Fruit fly (Drosophila melanogaster): ENCODE measurements around the gene Afti.

Gene Afti

DNA sequence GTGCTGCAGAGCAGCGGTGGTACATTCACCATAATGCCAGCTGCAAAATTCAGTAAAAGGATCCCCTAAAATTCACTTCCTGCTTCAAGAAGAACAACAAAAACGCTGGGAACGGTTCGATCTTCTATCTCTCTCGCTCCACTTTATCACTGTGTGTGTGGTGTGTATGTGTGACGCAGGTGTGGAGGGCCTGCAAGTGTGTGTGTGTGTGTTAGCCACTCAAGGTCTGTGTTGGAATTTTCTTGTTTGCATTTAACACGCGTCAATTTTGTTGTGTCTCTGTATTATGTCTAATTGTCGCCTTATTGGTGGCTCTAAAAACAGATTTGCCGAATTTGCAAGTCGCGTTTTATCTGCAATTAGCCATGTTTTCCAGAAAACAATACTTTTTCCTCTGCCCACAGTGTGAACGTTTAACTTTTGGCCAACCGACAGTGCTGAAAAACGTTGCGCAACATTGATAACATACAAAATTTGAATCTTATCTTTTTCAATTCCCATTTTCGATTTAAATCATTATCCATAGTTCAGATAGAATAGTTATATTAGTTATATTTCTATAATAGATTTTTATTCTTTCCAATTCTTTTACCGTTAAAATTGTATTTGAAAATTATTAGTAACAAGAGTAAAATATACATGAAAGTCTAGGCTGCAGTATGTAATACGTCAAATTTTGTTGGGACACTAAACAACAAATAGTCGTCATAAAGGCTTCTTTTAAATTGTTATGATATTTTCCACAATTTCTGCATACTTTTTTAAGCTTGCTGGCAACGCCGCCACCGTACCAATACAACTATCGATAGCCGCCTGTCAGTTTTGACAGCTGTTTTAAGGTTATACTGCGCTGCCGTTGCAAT, at the start of gene Afti, which contains the start of gene ATPsynE (continued):
- TF ChIP-seq CG14050 (GFP tag; IDR thresholded peaks at IDR 0.05) (peak; percentile 40; the same call in 1 of the 3 replicates), lov (optimal IDR thresholded peaks at IDR 0.05) (no peak), lov (GFP tag; IDR thresholded peaks at IDR 0.05) (no peak), Atf-2 (GFP tag; optimal IDR thresholded peaks at IDR 0.05) (peak; percentile 40), CG10147 (GFP tag; optimal IDR thresholded peaks at IDR 0.05) (peak; percentile 41), Deaf1 (tag; optimal IDR thresholded peaks at IDR 0.05) (no peak), tll (GFP tag; optimal IDR thresholded peaks at IDR 0.05) (no peak), Sin3A (optimal IDR thresholded peaks at IDR 0.05) (peak; percentile 53), CG18764 (GFP tag; optimal IDR thresholded peaks at IDR 0.05) (peak; percentile 71), p53 (GFP tag; optimal IDR thresholded peaks at IDR 0.05) (peak; percentile 48), CoRest (tag; optimal IDR thresholded peaks at IDR 0.05) (peak; percentile 79), CG7786 (GFP tag; optimal IDR thresholded peaks at IDR 0.05) (peak; percentile 64), C15 (GFP tag; IDR thresholded peaks at IDR 0.05) (no peak), CG2875 (GFP tag; optimal IDR thresholded peaks at IDR 0.05) (no peak), Mes4 (GFP tag; optimal IDR thresholded peaks at IDR 0.05) (peak; percentile 43), Myb (GFP tag; optimal IDR thresholded peaks at IDR 0.05) (peak; percentile 65), sr (GFP tag; IDR thresholded peaks at IDR 0.05) (no peak), CG15601 (tag; optimal IDR thresholded peaks at IDR 0.05) (peak; percentile 60), CrebB (tag; optimal IDR thresholded peaks at IDR 0.05) (no peak), Neu2 (GFP tag; optimal IDR thresholded peaks at IDR 0.05; ENCODE audit: borderline replicate concordance) (no peak), Mad (GFP tag; optimal IDR thresholded peaks at IDR 0.05) (peak; percentile 58), sug (tag; optimal IDR thresholded peaks at IDR 0.05) (peak; percentile 56), Ravus (GFP tag; IDR thresholded peaks at IDR 0.05) (peak; percentile 23), Dref (GFP tag; IDR thresholded peaks at IDR 0.05) (peak; percentile 82), emc (GFP tag; optimal IDR thresholded peaks at IDR 0.05) (peak; percentile 2), CG9609 (GFP tag; optimal IDR thresholded peaks at IDR 0.05) (peak; percentile 63), CG1024 (GFP tag; IDR thresholded peaks at IDR 0.05) (peak; percentile 47; the same call in 1 of the 2 replicates), stwl (tag; optimal IDR thresholded peaks at IDR 0.05) (peak; percentile 79), CG34224 (GFP tag; IDR thresholded peaks at IDR 0.05; ENCODE audit: partially characterized antibody) (peak; percentile 28; the same call in 1 of the 3 replicates), inv (GFP tag; IDR thresholded peaks at IDR 0.05; ENCODE audit: partially characterized antibody) (peak; percentile 65), Abd-B (GFP tag; optimal IDR thresholded peaks at IDR 0.05) (no peak), dimm (GFP tag; IDR thresholded peaks at IDR 0.05) (no peak), yki (optimal IDR thresholded peaks at IDR 0.05) (no peak), CG4820 (GFP tag; optimal IDR thresholded peaks at IDR 0.05) (peak; percentile 48), Lhr (GFP tag; optimal IDR thresholded peaks at IDR 0.05) (peak; percentile 61), unpg (GFP tag; optimal IDR thresholded peaks at IDR 0.05) (no peak), CG17359 (tag; optimal IDR thresholded peaks at IDR 0.05) (peak; percentile 73), CG1832 (GFP tag; optimal IDR thresholded peaks at IDR 0.05) (peak; percentile 55), CG12659 (GFP tag; optimal IDR thresholded peaks at IDR 0.05) (peak; percentile 77), jigr1 (GFP tag; IDR thresholded peaks at IDR 0.05) (no peak), CG14014 (GFP tag; IDR thresholded peaks at IDR 0.05) (peak; percentile 67), ci (GFP tag; IDR thresholded peaks at IDR 0.05) (peak; percentile 76), cad (GFP tag; optimal IDR thresholded peaks at IDR 0.05) (no peak), CG4424 (GFP tag; optimal IDR thresholded peaks at IDR 0.05) (peak; percentile 64), en (GFP tag; optimal IDR thresholded peaks at IDR 0.05) (peak; percentile 30), Nf-YB (GFP tag; optimal IDR thresholded peaks at IDR 0.05) (peak; percentile 28), eve (GFP tag; optimal IDR thresholded peaks at IDR 0.05) (no peak), MTF-1 (GFP tag; optimal IDR thresholded peaks at IDR 0.05; ENCODE audit: borderline replicate concordance) (peak; percentile 46), Doc3 (GFP tag; IDR thresholded peaks at IDR 0.05; ENCODE audit: partially characterized antibody) (peak; percentile 50; the same call in 2 of the 3 replicates)

Measured in whole organism, embryonic.